Fruit fly (Drosophila melanogaster) whole organism, embryonic: ENCODE results near the gene CG31178.

Source experiments
- CG11504 ChIP-seq: fragments of 200-800 bp; sonication (Bioruptor generic); optimal IDR thresholded peaks from 3 replicates; lab custom pipeline; 2019; ENCODE audit warnings: missing biosample characterization, mild to moderate bottlenecking, missing genetic modification characterization, moderate library complexity
- CG12659 ChIP-seq: fragments of 200-800 bp; sonication (Bioruptor generic); optimal IDR thresholded peaks from 3 replicates; lab custom pipeline; 2017; ENCODE audit warnings: mild to moderate bottlenecking, missing biosample characterization, missing genetic modification reagents, missing genetic modification characterization
- CG16813 ChIP-seq: fragments of 200-800 bp; sonication (Bioruptor generic); IDR thresholded peaks from 3 replicates; pipeline ENCODE4 v1.3.6; 2022; ENCODE audit warnings: missing biosample characterization, missing genetic modification characterization; ENCODE audit not compliant: partially characterized antibody
- CG17186 ChIP-seq: fragments of 200-800 bp; sonication (Bioruptor generic); optimal IDR thresholded peaks from 3 replicates; lab custom pipeline; 2017; ENCODE audit warnings: missing biosample characterization, missing genetic modification reagents, missing genetic modification characterization
- CG17568 ChIP-seq: fragments of 200-800 bp; sonication (Bioruptor generic); optimal IDR thresholded peaks from 2 replicates; lab custom pipeline; 2018; ENCODE audit warnings: missing biosample characterization, mild to moderate bottlenecking, missing genetic modification characterization, moderate library complexity
- CG18476 ChIP-seq: fragments of 200-800 bp; sonication (Bioruptor generic); optimal IDR thresholded peaks from 2 replicates; lab custom pipeline; 2016; ENCODE audit warnings: missing biosample characterization, mild to moderate bottlenecking, missing genetic modification characterization
- CG2678 ChIP-seq: fragments of 200-800 bp; sonication (Bioruptor generic); optimal IDR thresholded peaks from 3 replicates; lab custom pipeline; 2019; ENCODE audit warnings: missing biosample characterization, mild to moderate bottlenecking, missing genetic modification characterization, moderate library complexity
- CG33557 ChIP-seq: fragments of 200-800 bp; sonication (Bioruptor generic); optimal IDR thresholded peaks from 2 replicates; lab custom pipeline; 2019; ENCODE audit warnings: missing biosample characterization, mild to moderate bottlenecking, missing genetic modification characterization, moderate library complexity
- CG5245 ChIP-seq: fragments of 200-800 bp; sonication (Bioruptor generic); optimal IDR thresholded peaks from 3 replicates; lab custom pipeline; 2016; ENCODE audit warnings: missing biosample characterization, missing genetic modification characterization
- CG5953 ChIP-seq: fragments of 200-800 bp; sonication (Bioruptor generic); IDR thresholded peaks from 2 replicates; pipeline ENCODE4 v1.3.6; 2022; ENCODE audit warnings: missing biosample characterization, missing genetic modification characterization
- CG6654 ChIP-seq: fragments of 200-800 bp; sonication (Bioruptor generic); optimal IDR thresholded peaks from 2 replicates; lab custom pipeline; 2017; ENCODE audit warnings: missing biosample characterization, mild to moderate bottlenecking, missing genetic modification characterization
- CG7963 ChIP-seq: fragments of 200-800 bp; sonication (Bioruptor generic); IDR thresholded peaks from 3 replicates; pipeline ENCODE4 v1.3.6; 2022; ENCODE audit warnings: missing biosample characterization, missing genetic modification characterization; ENCODE audit not compliant: partially characterized antibody
- CG9876 ChIP-seq: fragments of 200-800 bp; sonication (Bioruptor generic); optimal IDR thresholded peaks from 2 replicates; lab custom pipeline; 2016; ENCODE audit warnings: missing biosample characterization, missing genetic modification characterization
- CG9932 ChIP-seq: fragments of 200-800 bp; sonication (Bioruptor generic); IDR thresholded peaks from 2 replicates; pipeline ENCODE4 v1.3.6; 2022; ENCODE audit warnings: missing biosample characterization, missing genetic modification characterization
- Fer1 ChIP-seq: fragments of 200-800 bp; sonication (Bioruptor generic); optimal IDR thresholded peaks from 2 replicates; lab custom pipeline; 2017; ENCODE audit warnings: missing biosample characterization, mild to moderate bottlenecking, missing genetic modification characterization
- Fer3 ChIP-seq: fragments of 200-800 bp; sonication (Bioruptor generic); optimal IDR thresholded peaks from 2 replicates; lab custom pipeline; 2018; ENCODE audit warnings: missing biosample characterization, mild to moderate bottlenecking, missing genetic modification characterization, moderate library complexity
- Hmr ChIP-seq: fragments of 200-800 bp; sonication (Bioruptor generic); optimal IDR thresholded peaks from 3 replicates; lab custom pipeline; 2017; ENCODE audit warnings: mild to moderate bottlenecking, missing biosample characterization, missing genetic modification reagents, missing genetic modification characterization
- Hr3 ChIP-seq: fragments of 200-800 bp; sonication (Bioruptor generic); optimal IDR thresholded peaks from 3 replicates; lab custom pipeline; 2016; ENCODE audit warnings: missing biosample characterization, missing genetic modification characterization
- Hr51 ChIP-seq, 2 experiments: fragments of 200-800 bp; sonication (Bioruptor generic); optimal IDR thresholded peaks; 2 replicates in 1 of 2; 3 replicates in 1 of 2; lab custom pipeline; 2016 to 2018; ENCODE audit warnings: missing biosample characterization in 2 of 2, missing genetic modification characterization in 2 of 2, mild to moderate bottlenecking in 1 of 2, moderate library complexity in 1 of 2
- Jarid2 ChIP-seq: fragments of 200-800 bp; sonication (Bioruptor generic); optimal IDR thresholded peaks from 3 replicates; lab custom pipeline; 2017; ENCODE audit warnings: mild to moderate bottlenecking, missing biosample characterization, missing genetic modification reagents, missing genetic modification characterization
- Lhr ChIP-seq: fragments of 200-800 bp; sonication (Bioruptor generic); optimal IDR thresholded peaks from 3 replicates; lab custom pipeline; 2017; ENCODE audit warnings: mild to moderate bottlenecking, missing biosample characterization, missing genetic modification reagents, missing genetic modification characterization
- MBD-R2 ChIP-seq: fragments of 200-800 bp; sonication (Bioruptor generic); IDR thresholded peaks from 2 replicates; pipeline ENCODE4 v1.3.6; 2022; ENCODE audit warnings: missing biosample characterization, missing genetic modification characterization
- NK7.1 ChIP-seq: fragments of 200-800 bp; sonication (Bioruptor generic); optimal IDR thresholded peaks from 3 replicates; lab custom pipeline; 2016; ENCODE audit warnings: missing biosample characterization, missing genetic modification characterization
- Scr ChIP-seq: fragments of 200-800 bp; sonication (Bioruptor generic); IDR thresholded peaks from 2 replicates; pipeline ENCODE4 v1.3.6; 2022; ENCODE audit warnings: missing biosample characterization, missing genetic modification characterization; ENCODE audit not compliant: partially characterized antibody
- Six4 ChIP-seq: fragments of 200-800 bp; sonication (Bioruptor generic); optimal IDR thresholded peaks from 2 replicates; lab custom pipeline; 2016; ENCODE audit warnings: missing biosample characterization, missing genetic modification characterization
- Usf ChIP-seq: fragments of 200-800 bp; sonication (Bioruptor generic); optimal IDR thresholded peaks from 2 replicates; lab custom pipeline; 2017; ENCODE audit warnings: missing genotype, missing biosample characterization, missing genetic modification characterization
- YL-1 ChIP-seq: fragments of 200-800 bp; sonication (Bioruptor generic); optimal IDR thresholded peaks from 3 replicates; lab custom pipeline; 2017; ENCODE audit warnings: missing biosample characterization, mild to moderate bottlenecking, missing genetic modification characterization
- ab ChIP-seq: fragments of 200-800 bp; sonication (Bioruptor generic); optimal IDR thresholded peaks from 2 replicates; lab custom pipeline; 2016; ENCODE audit warnings: missing biosample characterization, missing genetic modification characterization
- chinmo ChIP-seq: fragments of 200-800 bp; sonication (Bioruptor generic); IDR thresholded peaks from 4 replicates; pipeline ENCODE4 v1.3.6; 2022; ENCODE audit warnings: missing biosample characterization, missing genetic modification characterization; ENCODE audit not compliant: partially characterized antibody
- dmrt99B ChIP-seq: fragments of 200-800 bp; sonication (Bioruptor generic); optimal IDR thresholded peaks from 2 replicates; lab custom pipeline; 2018; ENCODE audit warnings: missing biosample characterization, mild to moderate bottlenecking, missing genetic modification characterization, moderate library complexity
- eve ChIP-seq, 2 experiments: fragments of >200 bp; optimal IDR thresholded peaks; 2 replicates each; lab custom pipeline; 2017; ENCODE audit warnings: missing biosample characterization in 2 of 2, missing genetic modification characterization in 2 of 2
- gcm ChIP-seq: fragments of 200-800 bp; sonication (Bioruptor generic); optimal IDR thresholded peaks from 2 replicates; lab custom pipeline; 2019; ENCODE audit warnings: missing biosample characterization, mild to moderate bottlenecking, missing genetic modification characterization, moderate library complexity
- kah ChIP-seq: fragments of 200-800 bp; sonication (Bioruptor generic); optimal IDR thresholded peaks from 2 replicates; lab custom pipeline; 2018; ENCODE audit warnings: missing biosample characterization, mild to moderate bottlenecking, missing genetic modification characterization
- kay ChIP-seq: fragments of 200-800 bp; sonication (Bioruptor generic); optimal IDR thresholded peaks from 2 replicates; lab custom pipeline; 2016; ENCODE audit warnings: missing biosample characterization, missing genetic modification characterization
- knrl ChIP-seq: fragments of 200-800 bp; sonication (Bioruptor generic); IDR thresholded peaks from 3 replicates; pipeline ENCODE4 v1.3.6; 2022; ENCODE audit warnings: missing biosample characterization, missing genetic modification characterization; ENCODE audit not compliant: partially characterized antibody
- lilli ChIP-seq: fragments of 200-800 bp; sonication (Bioruptor generic); optimal IDR thresholded peaks from 3 replicates; lab custom pipeline; 2016; ENCODE audit warnings: missing biosample characterization, missing genetic modification characterization
- odd ChIP-seq: fragments of 200-800 bp; sonication (Bioruptor generic); optimal IDR thresholded peaks from 2 replicates; lab custom pipeline; 2017; ENCODE audit warnings: missing biosample characterization, mild to moderate bottlenecking, missing genetic modification characterization
- onecut ChIP-seq: fragments of 200-800 bp; sonication (Bioruptor generic); IDR thresholded peaks from 2 replicates; pipeline ENCODE4 v1.3.6; 2022; ENCODE audit warnings: missing biosample characterization, missing genetic modification characterization
- p53 ChIP-seq: fragments of 200-800 bp; sonication (Bioruptor generic); optimal IDR thresholded peaks from 2 replicates; lab custom pipeline; 2016; ENCODE audit warnings: missing biosample characterization, missing genetic modification characterization
- pfk ChIP-seq: fragments of 200-800 bp; sonication (Bioruptor generic); optimal IDR thresholded peaks from 2 replicates; lab custom pipeline; 2018; ENCODE audit warnings: missing biosample characterization, mild to moderate bottlenecking, missing genetic modification characterization, moderate library complexity
- pho ChIP-seq: fragments of 200-800 bp; sonication (Bioruptor generic); optimal IDR thresholded peaks from 2 replicates; lab custom pipeline; 2016; ENCODE audit warnings: missing biosample characterization, missing genetic modification characterization
- ranshi ChIP-seq: fragments of 200-800 bp; sonication (Bioruptor generic); IDR thresholded peaks from 2 replicates; pipeline ENCODE4 v1.3.6; 2022; ENCODE audit warnings: missing biosample characterization, missing genetic modification characterization
- rib ChIP-seq: fragments of 200-800 bp; sonication (Bioruptor generic); IDR thresholded peaks from 2 replicates; pipeline ENCODE4 v1.3.6; 2022; ENCODE audit warnings: missing biosample characterization, missing genetic modification characterization
- ro ChIP-seq: fragments of 200-800 bp; sonication (Bioruptor generic); IDR thresholded peaks from 2 replicates; pipeline ENCODE4 v1.3.6; 2022; ENCODE audit warnings: missing biosample characterization, missing genetic modification characterization
- row ChIP-seq: fragments of 200-800 bp; sonication (Bioruptor generic); IDR thresholded peaks from 3 replicates; pipeline ENCODE4 v1.3.6; 2022; ENCODE audit warnings: missing biosample characterization, missing genetic modification characterization
- sim ChIP-seq: fragments of 200-800 bp; sonication (Bioruptor generic); IDR thresholded peaks from 2 replicates; pipeline ENCODE4 v1.3.6; 2022; ENCODE audit warnings: missing biosample characterization, missing genetic modification characterization
- sisA ChIP-seq: fragments of 200-800 bp; sonication (Bioruptor generic); IDR thresholded peaks from 2 replicates; pipeline ENCODE4 v1.3.6; 2022; ENCODE audit warnings: missing biosample characterization, missing genetic modification characterization
- sna ChIP-seq: fragments of 200-800 bp; sonication (Bioruptor generic); IDR thresholded peaks from 2 replicates; pipeline ENCODE4 v1.3.6; 2022; ENCODE audit warnings: missing biosample characterization, missing genetic modification characterization; ENCODE audit not compliant: partially characterized antibody
- sug ChIP-seq: fragments of 200-800 bp; optimal IDR thresholded peaks from 2 replicates; lab custom pipeline; 2019; ENCODE audit warnings: missing biosample characterization, mild to moderate bottlenecking, missing genetic modification characterization, moderate library complexity
- yki ChIP-seq: fragments of >200 bp; optimal IDR thresholded peaks from 3 replicates; lab custom pipeline; 2018
- zf30C ChIP-seq: fragments of 200-800 bp; sonication (Bioruptor generic); optimal IDR thresholded peaks from 3 replicates; lab custom pipeline; 2018; ENCODE audit warnings: missing biosample characterization, mild to moderate bottlenecking, missing genetic modification characterization

CG31178 gene

dm6 chr3R:21838505-21838956, 35.0 kb upstream of the CG31178 start (continued):
- TF ChIP-seq CG11504 (peak; percentile 59), CG9932 (GFP tag; lab: Robert Waterston, UW) (no peak), CG17568 (no peak), zf30C (GFP tag; lab: Kevin White, UChicago) (no peak), rib (GFP tag; lab: Robert Waterston, UW) (no peak), CG6654 (no peak), sug (no peak), row (peak; percentile 14; the same call in 1 of the 3 replicates), odd (GFP tag; lab: Kevin White, UChicago) (no peak), pfk (GFP tag; lab: Kevin White, UChicago) (no peak), sisA (GFP tag; lab: Robert Waterston, UW) (no peak; the same call in 1 of the 2 replicates), Scr (GFP tag; lab: Robert Waterston, UW) (no peak), CG2678 (tag; lab: Kevin White, UChicago) (peak; percentile 32), CG5953 (GFP tag; lab: Robert Waterston, UW) (no peak), Lhr (no peak), gcm (peak; percentile 26), Six4 (GFP tag; lab: Kevin White, UChicago) (no peak), Jarid2 (GFP tag; lab: Kevin White, UChicago) (no peak), Fer1 (GFP tag; lab: Kevin White, UChicago) (no peak), MBD-R2 (GFP tag; lab: Robert Waterston, UW) (no peak), ranshi (GFP tag; lab: Robert Waterston, UW) (0 out of 2 replicates have a peak, but pooled peaks have one; percentile 11), CG9876 (GFP tag; lab: Kevin White, UChicago) (no peak), p53 (GFP tag; lab: Kevin White, UChicago) (no peak), Hmr (peak; percentile 4), CG5245 (GFP tag; lab: Kevin White, UChicago) (no peak), CG12659 (peak; percentile 17), CG18476 (GFP tag; lab: Kevin White, UChicago) (no peak), pho (no peak), eve (GFP tag; optimal IDR thresholded peaks at IDR 0.05; lab: Kevin White, UChicago) (peak in 1 of 2 experiments; percentile 83), CG7963 (GFP tag; lab: Robert Waterston, UW) (no peak), Hr3 (peak; percentile 12), sim (GFP tag; lab: Robert Waterston, UW) (no peak), YL-1 (no peak), Usf (GFP tag; lab: Kevin White, UChicago) (no peak), dmrt99B (tag; lab: Kevin White, UChicago) (peak; percentile 59), Fer3 (no peak), ab (no peak), lilli (GFP tag; lab: Kevin White, UChicago) (peak; percentile 19), chinmo (GFP tag; lab: Robert Waterston, UW) (no peak), knrl (no peak), kay (GFP tag; lab: Kevin White, UChicago) (no peak), NK7.1 (GFP tag; lab: Kevin White, UChicago) (no peak), ro (GFP tag; lab: Robert Waterston, UW) (no peak), kah (GFP tag; lab: Kevin White, UChicago) (no peak), onecut (no peak), sna (GFP tag; lab: Robert Waterston, UW) (no peak), CG17186 (no peak), yki (no peak), CG16813 (GFP tag; lab: Robert Waterston, UW) (no peak), Hr51 (GFP tag; optimal IDR thresholded peaks at IDR 0.05; lab: Kevin White, UChicago) (peak in 1 of 2 experiments; percentile 64), CG33557 (no peak)
